Worm (Caenorhabditis elegans) whole organism, L1 larva: ENCODE measurements around the gene mua-6.

Experiments
- C34B4.2 ChIP-seq: sonication (generic microtip); optimal IDR thresholded peaks from 2 replicates; lab custom pipeline; 2017; ENCODE audit warnings: mild to moderate bottlenecking, missing genetic modification characterization, missing compliant biosample characterization
- ces-1 ChIP-seq: fragments of 150-350 bp; optimal IDR thresholded peaks from 2 replicates; lab custom pipeline; 2014; ENCODE audit warnings: missing biosample characterization, missing genetic modification reagents, missing genetic modification characterization
- egl-13 ChIP-seq: sonication (generic microtip); optimal IDR thresholded peaks from 2 replicates; lab custom pipeline; 2016; ENCODE audit warnings: missing genotype, missing genetic modification reagents, missing genetic modification characterization, missing compliant biosample characterization
- fkh-10 ChIP-seq: sonication (generic microtip); optimal IDR thresholded peaks from 2 replicates; lab custom pipeline; 2017; ENCODE audit warnings: missing biosample characterization, missing genetic modification reagents, missing genetic modification characterization
- fos-1 ChIP-seq: fragments of 150-350 bp; optimal IDR thresholded peaks from 2 replicates; lab custom pipeline; 2014; ENCODE audit warnings: missing biosample characterization, missing genetic modification characterization
- irx-1 ChIP-seq: sonication (generic microtip); optimal IDR thresholded peaks from 2 replicates; lab custom pipeline; 2016; ENCODE audit warnings: missing genetic modification characterization, missing compliant biosample characterization
- lir-3 ChIP-seq: sonication (generic microtip); optimal IDR thresholded peaks from 2 replicates; lab custom pipeline; 2016; ENCODE audit warnings: mild to moderate bottlenecking, missing genetic modification characterization, moderate library complexity, missing compliant biosample characterization; ENCODE audit not compliant: poor library complexity
- nhr-20 ChIP-seq: sonication (generic microtip); optimal IDR thresholded peaks from 2 replicates; lab custom pipeline; 2016; ENCODE audit warnings: mild to moderate bottlenecking, missing genetic modification characterization, missing compliant biosample characterization
- nhr-76 ChIP-seq: sonication (generic microtip); optimal IDR thresholded peaks from 2 replicates; lab custom pipeline; 2017; ENCODE audit warnings: missing biosample characterization, missing genetic modification characterization
- sup-37 ChIP-seq: fragments of 200-800 bp; sonication (Bioruptor generic); optimal IDR thresholded peaks from 2 replicates; lab custom pipeline; 2018; ENCODE audit warnings: mild to moderate bottlenecking, missing genetic modification characterization, missing compliant biosample characterization
- unc-130 ChIP-seq: fragments of 150-350 bp; optimal IDR thresholded peaks from 2 replicates; lab custom pipeline; 2017; ENCODE audit warnings: missing biosample characterization, missing genetic modification characterization, inconsistent platforms

DNA sequence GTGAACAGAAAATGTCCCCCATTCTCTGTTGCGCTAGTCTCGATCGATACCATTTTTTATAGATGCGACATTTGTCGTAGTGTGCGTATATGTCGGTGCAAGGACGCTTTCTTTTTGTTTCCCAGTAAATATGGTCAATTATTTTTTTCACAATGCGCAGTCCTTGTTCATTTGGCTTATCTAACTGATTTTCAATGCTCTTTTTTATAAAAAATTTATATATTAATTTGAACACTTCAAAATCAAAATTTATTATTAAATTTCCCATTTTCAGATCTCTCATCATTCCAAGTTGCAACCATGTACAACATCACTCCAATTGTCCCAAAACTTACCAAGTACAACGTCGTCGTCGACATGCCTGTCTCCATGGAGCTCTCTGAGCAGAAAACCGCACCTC, 48.4 kb downstream of the mua-6 start, which contains the start of gene F23A7.1:
- TF ChIP-seq nhr-76 (tag; lab: Kevin White, UChicago) (no peak), fkh-10 (GFP tag; lab: Kevin White, UChicago) (no peak), fos-1 (no peak), ces-1 (GFP tag; lab: Kevin White, UChicago) (no peak), irx-1 (tag; lab: Kevin White, UChicago) (no peak), unc-130 (no peak), egl-13 (no peak), C34B4.2 (no peak), nhr-20 (tag; lab: Kevin White, UChicago) (no peak), lir-3 (no peak), sup-37 (GFP tag; lab: Kevin White, UChicago) (no peak)
